Fruit fly (Drosophila melanogaster): Measurements from ENCODE around the gene Prm.

Gene Prm

DNA sequence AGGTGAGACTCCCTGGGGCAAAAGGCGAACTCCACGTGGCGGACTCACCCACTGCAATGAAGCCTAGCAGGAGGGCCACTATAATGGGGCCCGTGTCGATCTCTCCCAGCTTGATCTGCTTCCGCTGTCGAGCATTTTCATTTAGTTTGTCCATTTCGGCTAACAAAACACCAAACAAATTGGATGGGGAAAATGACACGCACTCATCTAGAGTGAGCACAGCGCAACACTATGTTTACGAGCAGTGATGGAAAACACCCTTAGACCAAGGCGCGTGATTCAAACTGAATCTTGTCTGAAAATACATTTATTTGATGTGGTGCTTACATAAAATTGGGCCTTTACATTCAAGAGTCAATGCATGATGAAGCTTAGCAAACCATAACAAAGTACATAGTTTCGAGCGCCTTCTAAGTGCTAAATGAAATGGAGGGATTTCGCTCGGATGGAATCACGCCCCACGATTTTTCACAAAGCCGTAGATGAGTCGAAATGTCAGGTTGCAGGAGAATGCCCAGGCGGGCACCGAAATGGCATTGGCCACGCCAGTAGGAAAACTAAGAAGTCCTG is 25.0 kb downstream of the Prm start, which contains the start of gene SrpRbeta:
TSS of gene SrpRbeta (minus strand) at position 236 of the 570 bp plus-strand sequence.
- peak; percentile 43 for TF ChIP-seq noc (tag; optimal IDR thresholded peaks at IDR 0.05)

DNA sequence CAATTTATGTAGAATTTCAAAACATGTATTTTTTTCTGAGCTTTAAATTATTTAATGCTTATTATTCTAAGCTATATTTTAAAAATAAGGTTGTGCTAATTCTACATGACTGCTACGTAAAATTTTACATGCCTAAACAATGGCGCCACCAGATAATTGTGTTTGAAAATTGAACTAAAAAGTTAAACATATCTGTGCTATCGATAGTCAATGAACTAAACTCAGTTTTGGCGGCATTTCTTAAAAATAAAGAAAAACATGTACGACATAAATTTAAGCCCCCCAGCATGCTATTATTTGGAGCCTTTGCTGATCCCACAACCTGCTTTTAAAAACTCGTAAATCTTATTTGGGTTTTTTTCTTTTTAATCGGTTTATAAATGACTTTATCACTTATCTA is 26.5 kb downstream of the Prm start:
- no peak for TF ChIP-seq noc (tag; optimal IDR thresholded peaks at IDR 0.05)

DNA sequence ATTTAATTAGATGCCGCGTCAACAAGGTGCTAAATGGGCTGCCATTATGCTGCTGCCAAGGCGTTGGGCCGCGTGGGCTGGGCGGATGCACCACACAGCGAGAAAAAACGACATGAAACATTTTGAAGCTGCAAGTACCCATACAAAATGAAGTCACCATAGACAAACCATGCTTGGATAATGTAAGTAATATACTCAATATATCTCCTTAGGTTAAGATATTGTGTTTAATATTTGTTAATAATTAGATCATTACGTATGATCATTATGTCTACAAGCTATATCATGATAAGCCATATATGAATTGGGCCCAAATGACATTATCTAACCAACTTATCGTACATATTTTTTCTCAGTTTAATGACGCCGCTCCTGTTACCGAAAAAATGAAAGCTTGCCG is 29.1 kb downstream of the Prm start:
- no peak for TF ChIP-seq noc (tag; optimal IDR thresholded peaks at IDR 0.05)

DNA sequence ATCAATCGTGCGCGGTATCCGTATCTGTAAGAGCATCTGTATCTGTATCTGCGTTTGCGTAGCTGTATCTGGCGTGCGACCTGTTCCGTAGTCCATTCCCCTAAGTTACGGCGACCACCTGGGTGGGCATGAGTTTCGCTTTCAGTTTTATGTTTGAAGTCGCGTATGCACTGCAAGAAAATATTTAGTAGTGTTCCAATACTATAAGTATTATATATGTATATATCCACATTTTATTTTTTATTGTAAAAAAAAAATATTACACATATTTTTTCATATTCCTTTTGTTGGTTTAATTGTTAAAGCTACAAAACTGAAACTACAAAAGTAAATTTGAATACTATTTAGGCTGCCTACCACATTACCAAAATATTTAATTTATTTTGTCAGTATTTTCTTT is 32.2 kb downstream of the Prm start:
- TF ChIP-seq noc (tag; optimal IDR thresholded peaks at IDR 0.05) = no peak

DNA sequence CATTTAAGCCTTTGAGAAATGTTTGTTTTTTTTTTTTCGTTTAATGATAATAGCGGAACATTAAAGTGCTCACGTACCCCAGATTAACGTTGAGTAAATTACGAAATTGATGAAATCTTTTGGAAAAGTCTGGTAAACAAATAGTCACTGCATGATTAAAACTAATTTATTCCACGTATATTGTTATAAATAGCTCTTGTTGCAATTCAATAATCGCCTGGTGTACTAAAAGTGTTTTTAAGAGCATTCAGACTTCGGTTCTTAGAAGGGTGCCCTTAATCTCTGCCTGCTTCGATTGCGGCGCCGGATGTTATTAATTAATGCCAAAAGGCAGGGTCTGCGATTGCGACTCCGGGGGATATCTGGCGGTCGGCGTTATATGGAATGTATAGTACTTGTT is 36.3 kb downstream of the Prm start:
- TF ChIP-seq noc (tag; optimal IDR thresholded peaks at IDR 0.05) = peak; percentile 86

DNA sequence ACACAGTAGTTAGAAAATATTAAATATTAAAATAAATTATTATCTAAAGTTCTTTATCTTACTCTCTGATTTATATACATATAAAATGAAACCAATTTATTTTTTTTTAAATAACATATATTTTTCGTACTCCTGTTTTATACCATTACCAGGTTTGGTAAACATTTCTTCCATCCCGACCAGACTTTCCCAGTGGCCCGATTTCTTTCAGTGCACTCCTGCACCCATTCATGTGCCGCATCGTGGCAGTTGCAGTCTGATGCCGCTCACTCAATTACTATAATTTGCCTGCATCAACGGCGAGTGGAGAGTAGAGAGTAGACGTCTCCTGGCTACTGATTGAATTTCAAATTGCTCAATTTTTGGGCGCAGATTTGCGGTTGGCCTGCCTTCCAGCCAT is 37.3 kb downstream of the Prm start:
- TF ChIP-seq noc (tag; optimal IDR thresholded peaks at IDR 0.05) = no peak

DNA sequence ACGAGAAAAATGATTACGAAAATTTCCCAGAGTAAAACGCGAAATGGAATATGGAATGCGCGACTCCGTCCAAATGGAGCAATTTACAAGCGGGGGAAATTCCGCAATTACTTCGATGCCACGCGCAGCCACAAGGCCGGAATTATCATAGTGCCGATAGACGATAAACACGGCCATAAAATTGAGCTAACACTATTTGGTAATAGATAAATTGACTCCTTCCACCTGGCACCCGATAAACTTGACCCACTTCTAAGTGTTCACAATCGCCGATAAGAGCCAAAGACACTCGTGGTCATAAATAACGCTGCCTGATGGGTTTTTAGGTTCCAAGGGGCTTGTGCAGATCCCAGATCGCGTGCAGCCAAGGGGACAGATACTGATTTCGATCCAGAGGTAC is 38.0 kb downstream of the Prm start:
- TF ChIP-seq noc (tag; optimal IDR thresholded peaks at IDR 0.05) = no peak

DNA sequence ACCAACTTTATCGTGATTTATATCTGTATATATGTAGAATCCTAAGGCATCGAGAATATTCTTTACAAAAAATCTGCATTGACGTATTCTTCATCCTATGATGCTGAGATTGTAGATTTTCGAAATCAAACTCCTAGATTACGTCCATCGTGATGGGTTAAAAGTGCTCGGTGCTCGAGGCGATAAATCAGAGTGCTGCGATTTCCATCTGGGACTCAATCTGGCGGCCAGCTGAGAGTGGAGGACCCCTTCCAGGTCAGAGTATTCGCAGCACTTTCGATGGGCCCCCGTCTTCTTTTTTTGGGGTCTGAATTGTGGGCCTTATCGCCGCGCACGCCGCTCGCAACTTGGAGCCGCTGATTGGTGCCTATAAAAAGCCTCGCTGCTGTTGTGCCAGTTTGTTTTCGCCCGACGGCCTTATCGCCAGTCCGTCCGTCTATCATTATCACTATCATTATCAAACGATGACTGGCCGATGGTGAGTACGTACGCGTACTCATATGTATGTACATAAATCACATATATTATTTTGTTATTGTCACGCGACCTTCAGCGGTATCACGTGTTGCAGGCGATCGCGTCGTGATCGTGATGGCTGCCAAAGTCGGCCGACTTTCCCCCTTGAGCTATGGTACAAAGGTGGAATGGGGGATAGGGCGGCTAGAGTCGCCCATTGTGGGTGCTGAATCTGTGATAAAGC is 40.2 kb downstream of the Prm start:
- TF ChIP-seq noc (tag; optimal IDR thresholded peaks at IDR 0.05) = peak; percentile 67

DNA sequence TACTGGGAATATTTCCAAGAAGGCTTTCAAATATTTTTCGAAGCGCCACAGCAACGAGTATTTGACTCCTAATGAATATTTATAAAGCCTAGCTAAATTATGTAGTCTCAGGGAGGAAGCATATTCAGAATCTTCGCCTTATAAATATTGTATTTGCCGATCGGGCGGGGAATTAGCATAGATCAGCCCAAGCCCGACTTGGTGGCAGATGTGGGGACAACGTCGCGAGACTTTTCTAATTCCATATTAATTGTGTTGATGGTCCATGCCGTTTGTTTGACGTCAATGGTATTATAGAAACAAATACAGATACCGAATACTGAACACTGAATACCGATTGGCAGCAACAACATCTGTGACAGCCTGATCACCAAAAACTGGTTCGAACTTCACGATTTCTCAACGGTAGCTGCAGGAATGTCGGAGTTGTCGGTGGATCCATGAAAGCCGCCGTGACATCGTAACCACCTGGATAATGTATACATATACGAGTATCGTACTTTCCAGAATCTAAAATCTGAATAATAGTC is 41.3 kb downstream of the Prm start:
- TF ChIP-seq noc (tag; optimal IDR thresholded peaks at IDR 0.05) = no peak

DNA sequence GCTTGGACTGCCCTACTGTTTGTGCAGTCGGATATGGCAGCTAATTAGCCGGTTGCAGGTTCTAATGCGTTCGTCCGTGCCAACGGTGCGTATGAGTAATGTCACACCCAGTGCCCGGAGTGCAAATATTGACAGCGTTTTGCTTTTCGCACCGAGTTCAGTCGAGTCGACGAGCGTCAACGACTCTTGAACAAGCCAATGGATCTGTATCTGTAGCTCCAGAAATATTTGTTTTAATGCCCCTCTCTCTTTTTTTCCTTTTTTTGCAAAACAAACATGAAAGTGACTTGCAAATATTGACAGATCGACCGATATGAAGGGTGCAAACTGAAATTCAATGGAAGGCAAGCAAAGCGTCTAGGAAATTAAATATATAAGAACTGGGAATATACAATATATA is 42.7 kb downstream of the Prm start:
- peak; percentile 75 for TF ChIP-seq noc (tag; optimal IDR thresholded peaks at IDR 0.05)

DNA sequence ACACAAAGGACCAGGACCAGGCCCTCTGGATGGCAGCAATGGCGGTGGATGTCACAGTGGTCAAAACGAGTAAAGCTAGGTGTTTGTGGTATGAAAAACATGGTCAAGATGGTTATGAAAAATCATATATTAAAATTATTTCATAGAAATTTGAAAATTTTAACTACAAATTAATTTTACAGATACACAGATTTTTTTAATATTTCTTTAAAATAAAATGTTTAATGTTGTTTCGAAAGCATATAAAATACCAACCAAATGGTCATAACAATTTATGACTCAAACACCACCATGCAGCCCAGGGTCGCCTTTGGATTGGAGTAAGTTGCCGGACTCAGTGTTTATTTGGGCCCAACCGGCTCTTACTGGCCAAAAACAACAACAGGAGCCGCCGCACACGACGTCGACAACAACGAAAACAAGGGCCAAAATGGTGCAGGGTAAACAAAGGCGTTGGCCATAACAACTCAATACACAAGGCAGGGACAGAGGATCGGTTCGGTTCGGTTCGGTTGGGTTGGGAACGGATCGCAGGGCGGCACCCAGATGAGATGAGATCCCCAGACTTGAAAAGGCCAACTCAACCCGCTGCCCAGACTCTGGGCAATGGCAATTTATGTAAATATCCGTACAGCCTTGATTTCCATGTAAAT is 43.3 kb downstream of the Prm start:
- no peak for TF ChIP-seq noc (tag; optimal IDR thresholded peaks at IDR 0.05)

DNA sequence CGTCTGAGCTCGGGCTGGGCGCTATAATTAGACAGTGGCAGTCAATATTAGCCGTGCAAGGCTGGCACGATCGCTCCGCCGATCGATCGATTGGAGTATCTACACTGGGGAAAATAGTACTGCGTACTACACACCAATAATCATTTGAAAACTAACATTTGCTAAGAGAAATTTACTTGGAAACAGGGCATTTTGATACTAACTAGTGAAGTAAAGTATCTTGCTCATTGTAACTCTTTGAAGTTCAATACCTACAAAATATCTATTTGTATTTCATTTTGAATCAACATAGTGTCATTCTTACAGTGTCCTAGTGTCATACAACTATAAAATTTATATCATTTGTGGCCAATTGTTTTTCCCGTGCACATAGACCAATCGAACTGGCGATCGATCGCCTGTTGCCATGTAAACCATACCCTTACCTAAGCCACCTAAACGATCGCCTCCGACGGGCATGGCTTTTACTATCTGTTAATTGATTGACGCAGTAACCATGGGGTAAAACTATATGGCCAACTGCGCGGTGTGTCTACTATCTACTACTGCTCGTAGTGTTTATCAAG is 44.4 kb downstream of the Prm start:
- TF ChIP-seq noc (tag; optimal IDR thresholded peaks at IDR 0.05) = peak; percentile 88

DNA sequence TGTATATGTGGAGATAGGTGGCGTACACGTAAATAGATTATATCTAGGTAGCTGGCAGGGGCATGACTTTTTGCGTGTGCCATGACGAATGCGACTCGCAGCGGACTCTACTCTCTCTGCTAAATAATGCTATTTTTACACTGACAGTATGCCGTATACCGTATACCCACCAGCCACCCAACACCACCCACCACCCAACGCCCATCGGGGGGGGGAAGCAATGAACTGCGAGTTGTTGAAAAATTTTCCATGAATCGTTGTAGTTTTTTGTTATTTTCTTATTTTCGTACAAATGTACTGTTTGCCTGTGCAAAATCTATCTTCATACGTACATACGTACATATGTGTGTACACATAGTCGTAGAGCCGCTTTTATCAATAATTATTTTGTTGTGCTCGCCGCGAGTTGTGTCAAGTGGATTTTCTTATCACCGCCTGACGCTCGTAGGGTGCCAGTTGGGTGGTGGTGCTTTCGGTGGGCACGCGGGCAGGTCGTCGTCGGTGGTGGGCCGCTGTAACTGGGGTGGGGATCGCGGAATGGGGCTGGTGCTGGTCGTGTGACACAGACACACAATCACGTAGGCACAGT is 45.0 kb downstream of the Prm start:
- TF ChIP-seq noc (tag; optimal IDR thresholded peaks at IDR 0.05) = peak; percentile 75

DNA sequence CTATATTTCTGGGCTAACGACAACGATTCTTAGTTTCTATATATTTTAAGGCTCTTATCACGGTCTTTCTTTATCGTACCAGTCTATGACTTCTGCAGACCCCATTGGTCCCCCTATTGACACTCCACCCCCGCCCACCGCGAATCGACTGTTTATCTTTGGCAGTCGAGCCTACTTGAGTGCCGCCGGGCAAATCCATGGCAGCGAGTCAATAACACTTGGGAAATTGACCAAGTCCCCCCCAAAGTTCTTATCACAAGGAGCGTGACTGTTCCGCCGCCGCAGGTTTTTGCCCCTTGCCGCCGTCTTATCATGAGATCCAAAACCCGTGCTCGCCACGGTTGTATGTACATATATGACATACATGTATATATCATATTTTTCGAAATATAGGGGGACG is 45.5 kb downstream of the Prm start:
- no peak for TF ChIP-seq noc (tag; optimal IDR thresholded peaks at IDR 0.05)

DNA sequence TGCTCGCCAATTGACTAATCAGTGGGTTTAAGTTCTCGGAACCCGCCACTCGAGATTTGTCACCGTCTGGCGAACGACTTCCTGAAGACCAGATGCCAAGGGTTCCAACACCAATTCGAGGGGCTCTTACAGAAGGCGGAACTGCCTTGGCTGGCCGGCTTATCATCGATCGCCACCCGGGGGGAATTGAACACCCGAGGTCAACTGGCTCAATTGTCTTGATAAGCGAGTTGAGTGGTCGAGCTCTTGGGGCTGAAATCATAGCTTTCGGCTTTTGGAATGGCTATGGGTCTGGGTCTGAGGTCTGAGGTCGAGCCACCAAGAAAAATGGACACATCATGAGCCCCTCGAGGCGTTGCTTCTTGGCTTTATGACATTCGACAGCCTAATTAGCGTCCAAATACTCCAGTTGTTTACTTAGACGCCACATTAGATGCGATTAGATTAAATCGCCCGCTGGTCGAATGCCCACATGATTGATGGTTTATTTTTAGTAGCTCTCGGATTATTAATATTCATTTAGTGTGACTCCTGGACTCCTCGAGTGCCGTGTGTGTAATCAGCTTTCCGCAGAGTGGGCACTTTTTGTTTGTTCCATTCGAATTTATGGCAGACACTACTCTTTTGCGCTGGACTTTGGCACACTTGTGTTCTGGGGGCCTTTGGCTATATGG is 46.5 kb downstream of the Prm start:
- TF ChIP-seq noc (tag; optimal IDR thresholded peaks at IDR 0.05) = peak; percentile 69

DNA sequence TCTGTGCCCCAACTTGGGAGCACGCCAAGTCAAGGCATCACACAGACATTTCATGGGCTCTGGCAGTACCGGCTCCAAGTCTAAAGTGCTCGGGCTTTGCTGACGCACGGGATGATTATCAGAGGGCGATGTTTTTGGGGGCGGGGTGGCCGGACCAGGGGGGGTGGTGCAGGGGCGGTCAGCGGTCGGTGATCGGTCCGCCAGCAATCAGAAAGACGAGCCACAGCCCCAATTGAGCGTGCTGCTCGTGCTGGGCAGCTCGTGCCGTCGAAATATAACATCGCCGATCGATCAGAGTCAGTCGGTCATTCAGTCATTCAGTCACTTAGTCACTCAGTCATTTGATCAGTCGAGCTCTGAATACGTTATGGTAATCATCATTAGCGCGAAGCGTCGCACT is 47.2 kb downstream of the Prm start:
- no peak for TF ChIP-seq noc (tag; optimal IDR thresholded peaks at IDR 0.05)
